Fruit fly (Drosophila melanogaster) whole organism, embryonic: ENCODE results near the gene CG7565.
A peak's percentile ranks its signal among the peaks of the same experiment; 100 is the strongest.

Experiments
- Atf3 ChIP-seq: fragments of 200-800 bp; sonication (Bioruptor generic); optimal IDR thresholded peaks from 3 replicates; lab custom pipeline; 2016; ENCODE audit warnings: missing biosample characterization, missing genetic modification characterization
- Atf6 ChIP-seq: fragments of 200-800 bp; sonication (Bioruptor generic); IDR thresholded peaks from 2 replicates; pipeline ENCODE4 v1.3.6; 2022; ENCODE audit warnings: missing biosample characterization, missing genetic modification characterization
- B-H1 ChIP-seq: fragments of 200-800 bp; sonication (Bioruptor generic); IDR thresholded peaks from 3 replicates; pipeline ENCODE4 v1.3.6; 2022; ENCODE audit warnings: missing biosample characterization, missing genetic modification characterization
- CG10147 ChIP-seq: fragments of 200-800 bp; sonication (Bioruptor generic); optimal IDR thresholded peaks from 2 replicates; lab custom pipeline; 2019; ENCODE audit warnings: missing biosample characterization, mild to moderate bottlenecking, missing genetic modification characterization, moderate library complexity
- CG10321 ChIP-seq: fragments of 200-800 bp; sonication (Bioruptor generic); IDR thresholded peaks from 2 replicates; pipeline ENCODE4 v1.3.6; 2022; ENCODE audit warnings: missing biosample characterization, missing genetic modification characterization
- CG10543 ChIP-seq: fragments of 200-800 bp; sonication (Bioruptor generic); optimal IDR thresholded peaks from 3 replicates; lab custom pipeline; 2017; ENCODE audit warnings: missing biosample characterization, mild to moderate bottlenecking, missing genetic modification characterization, moderate library complexity
- CG12071 ChIP-seq: fragments of 200-800 bp; sonication (Bioruptor generic); optimal IDR thresholded peaks from 3 replicates; lab custom pipeline; 2018; ENCODE audit warnings: missing biosample characterization, mild to moderate bottlenecking, missing genetic modification characterization
- CG12659 ChIP-seq: fragments of 200-800 bp; sonication (Bioruptor generic); optimal IDR thresholded peaks from 3 replicates; lab custom pipeline; 2017; ENCODE audit warnings: mild to moderate bottlenecking, missing biosample characterization, missing genetic modification reagents, missing genetic modification characterization
- CG12744 ChIP-seq: fragments of 200-800 bp; sonication (Bioruptor generic); optimal IDR thresholded peaks from 2 replicates; lab custom pipeline; 2016; ENCODE audit warnings: missing biosample characterization, missing genetic modification characterization
- CG12942 ChIP-seq: fragments of 200-800 bp; sonication (Bioruptor generic); optimal IDR thresholded peaks from 3 replicates; lab custom pipeline; 2016; ENCODE audit warnings: missing biosample characterization, missing genetic modification characterization
- CG13296 ChIP-seq: fragments of 200-800 bp; sonication (Bioruptor generic); optimal IDR thresholded peaks from 3 replicates; lab custom pipeline; 2018; ENCODE audit warnings: missing biosample characterization, mild to moderate bottlenecking, missing genetic modification characterization
- CG14050 ChIP-seq: fragments of 200-800 bp; sonication (Bioruptor generic); IDR thresholded peaks from 3 replicates; pipeline ENCODE4 v1.3.6; 2022; ENCODE audit warnings: missing biosample characterization, missing genetic modification characterization
- CG15011 ChIP-seq: fragments of 200-800 bp; sonication (Bioruptor generic); optimal IDR thresholded peaks from 3 replicates; lab custom pipeline; 2018; ENCODE audit warnings: missing biosample characterization, mild to moderate bottlenecking, missing genetic modification characterization
- CG17359 ChIP-seq: fragments of 200-800 bp; sonication (Bioruptor generic); optimal IDR thresholded peaks from 3 replicates; lab custom pipeline; 2018; ENCODE audit warnings: missing biosample characterization, mild to moderate bottlenecking, missing genetic modification characterization, moderate library complexity
- CG17568 ChIP-seq: fragments of 200-800 bp; sonication (Bioruptor generic); optimal IDR thresholded peaks from 2 replicates; lab custom pipeline; 2018; ENCODE audit warnings: missing biosample characterization, mild to moderate bottlenecking, missing genetic modification characterization, moderate library complexity
- CG3281 ChIP-seq: fragments of 200-800 bp; sonication (Bioruptor generic); optimal IDR thresholded peaks from 3 replicates; lab custom pipeline; 2017; ENCODE audit warnings: missing biosample characterization, mild to moderate bottlenecking, missing genetic modification characterization
- CG6765 ChIP-seq: fragments of 200-800 bp; sonication (Bioruptor generic); optimal IDR thresholded peaks from 3 replicates; lab custom pipeline; 2017; ENCODE audit warnings: missing biosample characterization, mild to moderate bottlenecking, missing genetic modification characterization
- CG6813 ChIP-seq: fragments of 200-800 bp; sonication (Bioruptor generic); optimal IDR thresholded peaks from 2 replicates; lab custom pipeline; 2017; ENCODE audit warnings: missing biosample characterization, missing genetic modification characterization, mild to moderate bottlenecking, moderate library complexity, missing genetic modification reagents
- CG6854 ChIP-seq: fragments of 200-800 bp; sonication (Bioruptor generic); optimal IDR thresholded peaks from 3 replicates; lab custom pipeline; 2017; ENCODE audit warnings: missing biosample characterization, mild to moderate bottlenecking, missing genetic modification characterization
- CG7556 ChIP-seq: fragments of 200-800 bp; sonication (Bioruptor generic); optimal IDR thresholded peaks from 2 replicates; lab custom pipeline; 2017; ENCODE audit warnings: missing biosample characterization, mild to moderate bottlenecking, missing genetic modification characterization
- CG8765 ChIP-seq: fragments of 200-800 bp; sonication (Bioruptor generic); IDR thresholded peaks from 2 replicates; pipeline ENCODE4 v1.3.6; 2022; ENCODE audit warnings: missing biosample characterization, missing genetic modification characterization
- CG8924 ChIP-seq: fragments of 200-800 bp; optimal IDR thresholded peaks from 3 replicates; lab custom pipeline; 2019; ENCODE audit warnings: missing biosample characterization, mild to moderate bottlenecking, missing genetic modification characterization, moderate library complexity
- CG9727 ChIP-seq: fragments of 200-800 bp; sonication (Bioruptor generic); optimal IDR thresholded peaks from 3 replicates; lab custom pipeline; 2017; ENCODE audit warnings: missing biosample characterization, mild to moderate bottlenecking, missing genetic modification characterization
- Deaf1 ChIP-seq: fragments of 200-800 bp; optimal IDR thresholded peaks from 3 replicates; lab custom pipeline; 2019; ENCODE audit warnings: missing biosample characterization, mild to moderate bottlenecking, missing genetic modification characterization, moderate library complexity
- GATAe ChIP-seq: fragments of 200-800 bp; sonication (Bioruptor generic); conservative IDR thresholded peaks from 2 replicates; pipeline ENCODE4 v1.3.6; 2022; ENCODE audit warnings: missing biosample characterization, missing genetic modification characterization
- HHEX ChIP-seq: fragments of 200-800 bp; sonication (Bioruptor generic); optimal IDR thresholded peaks from 3 replicates; lab custom pipeline; 2017; ENCODE audit warnings: missing biosample characterization, mild to moderate bottlenecking, missing genetic modification characterization, missing genetic modification reagents
- HmgZ ChIP-seq: fragments of 200-800 bp; sonication (Bioruptor generic); optimal IDR thresholded peaks from 2 replicates; lab custom pipeline; 2018; ENCODE audit warnings: missing biosample characterization, mild to moderate bottlenecking, missing genetic modification characterization
- Kr ChIP-seq: fragments of 200-800 bp; sonication (Bioruptor generic); optimal IDR thresholded peaks from 2 replicates; lab custom pipeline; 2017; ENCODE audit warnings: missing biosample characterization, mild to moderate bottlenecking, missing genetic modification characterization
- MBD-R2 ChIP-seq: fragments of 200-800 bp; sonication (Bioruptor generic); IDR thresholded peaks from 2 replicates; pipeline ENCODE4 v1.3.6; 2022; ENCODE audit warnings: missing biosample characterization, missing genetic modification characterization
- Med ChIP-seq: fragments of 200-800 bp; sonication (Bioruptor generic); peaks from one replicate; lab custom pipeline; 2016; ENCODE audit warnings: missing biosample characterization, missing genetic modification characterization, mild to moderate bottlenecking, inconsistent platforms, moderate library complexity
- PHDP ChIP-seq: fragments of 200-800 bp; sonication (Bioruptor generic); optimal IDR thresholded peaks from 3 replicates; lab custom pipeline; 2018; ENCODE audit warnings: missing biosample characterization, mild to moderate bottlenecking, missing genetic modification characterization, moderate library complexity
- Spps ChIP-seq: fragments of 200-800 bp; sonication (Bioruptor generic); optimal IDR thresholded peaks from 2 replicates; lab custom pipeline; 2018; ENCODE audit warnings: missing biosample characterization, mild to moderate bottlenecking, missing genetic modification characterization
- abd-A ChIP-seq: fragments of 200-800 bp; sonication (Bioruptor generic); optimal IDR thresholded peaks from 3 replicates; lab custom pipeline; 2019; ENCODE audit warnings: missing biosample characterization, mild to moderate bottlenecking, missing genetic modification characterization, moderate library complexity
- al ChIP-seq: fragments of 200-800 bp; sonication (Bioruptor generic); IDR thresholded peaks from 2 replicates; pipeline ENCODE4 v1.3.6; 2022; ENCODE audit warnings: missing biosample characterization, missing genetic modification characterization
- caup ChIP-seq: fragments of 200-800 bp; sonication (Bioruptor generic); optimal IDR thresholded peaks from 3 replicates; lab custom pipeline; 2017; ENCODE audit warnings: missing biosample characterization, mild to moderate bottlenecking, missing genetic modification characterization, moderate library complexity; ENCODE audit not compliant: severe bottlenecking
- cg ChIP-seq: fragments of 200-800 bp; sonication (Bioruptor generic); optimal IDR thresholded peaks from 3 replicates; lab custom pipeline; 2019; ENCODE audit warnings: missing biosample characterization, mild to moderate bottlenecking, missing genetic modification characterization, moderate library complexity
- chn ChIP-seq: fragments of 200-800 bp; sonication (Bioruptor generic); optimal IDR thresholded peaks from 2 replicates; lab custom pipeline; 2016; ENCODE audit warnings: missing biosample characterization, missing genetic modification characterization
- cwo ChIP-seq: fragments of 200-800 bp; sonication (Bioruptor generic); optimal IDR thresholded peaks from 3 replicates; lab custom pipeline; 2017; ENCODE audit warnings: missing biosample characterization, missing genetic modification characterization, mild to moderate bottlenecking, moderate library complexity, missing genetic modification reagents
- dmrt11E ChIP-seq: fragments of 200-800 bp; sonication (Bioruptor generic); optimal IDR thresholded peaks from 3 replicates; lab custom pipeline; 2018; ENCODE audit warnings: missing biosample characterization, mild to moderate bottlenecking, missing genetic modification characterization, moderate library complexity
- eve ChIP-seq, 2 experiments: fragments of >200 bp; optimal IDR thresholded peaks; 2 replicates each; lab custom pipeline; 2017; ENCODE audit warnings: missing biosample characterization in 2 of 2, missing genetic modification characterization in 2 of 2
- fd102C ChIP-seq: fragments of 200-800 bp; sonication (Bioruptor generic); optimal IDR thresholded peaks from 2 replicates; lab custom pipeline; 2018; ENCODE audit warnings: missing biosample characterization, mild to moderate bottlenecking, missing genetic modification characterization, moderate library complexity
- hth ChIP-seq: fragments of >200 bp; optimal IDR thresholded peaks from 2 replicates; lab custom pipeline; 2017; ENCODE audit warnings: inconsistent platforms
- lilli ChIP-seq: fragments of 200-800 bp; sonication (Bioruptor generic); optimal IDR thresholded peaks from 3 replicates; lab custom pipeline; 2016; ENCODE audit warnings: missing biosample characterization, missing genetic modification characterization
- otp ChIP-seq: fragments of 200-800 bp; sonication (Bioruptor generic); IDR thresholded peaks from 3 replicates; pipeline ENCODE4, ENCODE4 v1.3.6; 2022; ENCODE audit warnings: missing biosample characterization, missing genetic modification characterization
- sd ChIP-seq: fragments of 200-800 bp; sonication (Bioruptor generic); optimal IDR thresholded peaks from 3 replicates; lab custom pipeline; 2018; ENCODE audit warnings: missing biosample characterization, mild to moderate bottlenecking, missing genetic modification characterization, moderate library complexity
- sob ChIP-seq: fragments of 200-800 bp; sonication (Bioruptor generic); IDR thresholded peaks from 2 replicates; pipeline ENCODE4 v1.3.6; 2022; ENCODE audit warnings: missing biosample characterization, missing genetic modification characterization
- tna ChIP-seq: fragments of 200-800 bp; sonication (Bioruptor generic); IDR thresholded peaks from 2 replicates; pipeline ENCODE4 v1.3.6; 2022; ENCODE audit warnings: missing biosample characterization, missing genetic modification characterization; ENCODE audit not compliant: partially characterized antibody
- trem ChIP-seq: fragments of 200-800 bp; optimal IDR thresholded peaks from 3 replicates; lab custom pipeline; 2019; ENCODE audit warnings: missing biosample characterization, mild to moderate bottlenecking, missing genetic modification characterization, moderate library complexity
- tup ChIP-seq: fragments of 200-800 bp; sonication (Bioruptor generic); optimal IDR thresholded peaks from 2 replicates; lab custom pipeline; 2016; ENCODE audit warnings: missing biosample characterization, mild to moderate bottlenecking, missing genetic modification characterization, moderate library complexity
- wek ChIP-seq: fragments of 200-800 bp; sonication (Bioruptor generic); optimal IDR thresholded peaks from 3 replicates; lab custom pipeline; 2018; ENCODE audit warnings: missing biosample characterization, mild to moderate bottlenecking, missing genetic modification characterization, moderate library complexity

The CG7565 gene

dm6 chr3L:8093553-8093952 is 2.0 kb upstream of the CG7565 start (continued):
- TF ChIP-seq caup (peak; percentile 23), abd-A (tag; lab: Kevin White, UChicago) (peak; percentile 80), tna (GFP tag; lab: Robert Waterston, UW) (no peak), Atf6 (GFP tag; lab: Robert Waterston, UW) (peak; percentile 56; the same call in 1 of the 2 replicates), cwo (GFP tag; lab: Kevin White, UChicago) (peak; percentile 95), MBD-R2 (GFP tag; lab: Robert Waterston, UW) (no peak), CG10147 (GFP tag; lab: Kevin White, UChicago) (peak; percentile 42), sob (GFP tag; lab: Robert Waterston, UW) (peak; percentile 24; the same call in 1 of the 2 replicates), tup (GFP tag; lab: Kevin White, UChicago) (no peak), CG14050 (GFP tag; lab: Robert Waterston, UW) (no peak), CG8924 (tag; lab: Kevin White, UChicago) (no peak), otp (GFP tag; lab: Robert Waterston, UW) (0 out of 3 replicates have a peak, but pooled peaks have one; percentile 11), CG8765 (GFP tag; lab: Robert Waterston, UW) (no peak), CG17568 (peak; percentile 55), CG9727 (GFP tag; lab: Kevin White, UChicago) (peak; percentile 34), al (GFP tag; lab: Robert Waterston, UW) (no peak), eve (GFP tag; optimal IDR thresholded peaks at IDR 0.05; lab: Kevin White, UChicago) (peak in 1 of 2 experiments; percentile 60), CG7556 (GFP tag; lab: Kevin White, UChicago) (no peak), Deaf1 (tag; lab: Kevin White, UChicago) (peak; percentile 18), dmrt11E (peak; percentile 26), CG13296 (GFP tag; lab: Kevin White, UChicago) (peak; percentile 71), Med (GFP tag; lab: Kevin White, UChicago) (peak; percentile 73), trem (tag; lab: Kevin White, UChicago) (no peak), CG10321 (GFP tag; lab: Robert Waterston, UW) (no peak), CG12071 (peak; percentile 13), wek (GFP tag; lab: Kevin White, UChicago) (peak; percentile 89), chn (GFP tag; lab: Kevin White, UChicago) (no peak), CG15011 (GFP tag; lab: Kevin White, UChicago) (no peak), CG10543 (GFP tag; lab: Kevin White, UChicago) (peak; percentile 79), lilli (GFP tag; lab: Kevin White, UChicago) (no peak), CG3281 (GFP tag; lab: Kevin White, UChicago) (peak; percentile 10), fd102C (GFP tag; lab: Kevin White, UChicago) (no peak), PHDP (tag; lab: Kevin White, UChicago) (peak; percentile 34), CG12659 (GFP tag; lab: Kevin White, UChicago) (peak; percentile 29), CG17359 (tag; lab: Kevin White, UChicago) (no peak), Kr (GFP tag; lab: Kevin White, UChicago) (no peak), Spps (no peak), CG6765 (GFP tag; lab: Kevin White, UChicago) (peak; percentile 37), GATAe (peak; percentile 61; the same call in 1 of the 2 replicates), HmgZ (tag; lab: Kevin White, UChicago) (peak; percentile 51), CG12942 (GFP tag; lab: Kevin White, UChicago) (no peak), HHEX (GFP tag; lab: Kevin White, UChicago) (peak; percentile 45), hth (lab: Kevin White, UChicago) (no peak), CG12744 (no peak), sd (tag; lab: Kevin White, UChicago) (peak; percentile 90), Atf3 (GFP tag; lab: Kevin White, UChicago) (no peak), CG6813 (peak; percentile 53), B-H1 (GFP tag; lab: Robert Waterston, UW) (no peak), CG6854 (GFP tag; lab: Kevin White, UChicago) (peak; percentile 28), cg (no peak)
